Worm (Caenorhabditis elegans) whole organism, L2 larva: ENCODE data around the gene rbm-42.

Experiments used
- C34F6.9 ChIP-seq: fragments of 150-350 bp; optimal IDR thresholded peaks from 2 replicates; lab custom pipeline; 2014; ENCODE audit warnings: missing biosample characterization, missing genetic modification characterization
- F13H6.1 ChIP-seq: sonication (generic microtip); optimal IDR thresholded peaks from 2 replicates; lab custom pipeline; 2016; ENCODE audit warnings: missing genetic modification characterization, missing compliant biosample characterization
- R02D3.7 ChIP-seq: fragments of 150-350 bp; optimal IDR thresholded peaks from 2 replicates; lab custom pipeline; 2014; ENCODE audit warnings: missing biosample characterization, missing genetic modification characterization
- Y55F3AM.14 ChIP-seq: fragments of 200-800 bp; sonication (Bioruptor generic); optimal IDR thresholded peaks from 2 replicates; lab custom pipeline; 2018; ENCODE audit warnings: mild to moderate bottlenecking, missing genetic modification characterization, missing compliant biosample characterization
- ZK546.5 ChIP-seq: sonication (generic microtip); optimal IDR thresholded peaks from 2 replicates; lab custom pipeline; 2017; ENCODE audit warnings: missing biosample characterization, missing genetic modification characterization
- alr-1 ChIP-seq: fragments of 150-350 bp; optimal IDR thresholded peaks from 2 replicates; lab custom pipeline; 2014; ENCODE audit warnings: missing biosample characterization, missing genetic modification characterization
- aly-2 ChIP-seq: fragments of 150-350 bp; optimal IDR thresholded peaks from 2 replicates; lab custom pipeline; 2014; ENCODE audit warnings: missing biosample characterization, missing genetic modification characterization
- ama-1 ChIP-seq: fragments of 150-350 bp; optimal IDR thresholded peaks from 2 replicates; lab custom pipeline; 2018; ENCODE audit warnings: inconsistent platforms
- blmp-1 ChIP-seq: sonication (generic microtip); optimal IDR thresholded peaks from 2 replicates; lab custom pipeline; 2017; ENCODE audit warnings: missing genetic modification characterization, mild to moderate bottlenecking, missing compliant biosample characterization, antibody characterized with exemption, moderate library complexity; ENCODE audit not compliant: insufficient read depth
- ceh-16 ChIP-seq: fragments of 150-350 bp; optimal IDR thresholded peaks from 2 replicates; lab custom pipeline; 2014; ENCODE audit warnings: missing biosample characterization, missing genetic modification characterization
- ceh-82 ChIP-seq: fragments of 150-350 bp; optimal IDR thresholded peaks from 2 replicates; lab custom pipeline; 2014; ENCODE audit warnings: missing biosample characterization, missing genetic modification characterization
- crh-2 ChIP-seq: sonication (generic microtip); optimal IDR thresholded peaks from 2 replicates; lab custom pipeline; 2017; ENCODE audit warnings: missing biosample characterization, missing genetic modification characterization
- egl-27 ChIP-seq: sonication (generic microtip); optimal IDR thresholded peaks from 3 replicates; lab custom pipeline; 2017; ENCODE audit warnings: missing biosample characterization, missing genetic modification reagents, missing genetic modification characterization
- elt-1 ChIP-seq: fragments of 150-350 bp; optimal IDR thresholded peaks from 2 replicates; lab custom pipeline; 2014; ENCODE audit warnings: missing biosample characterization, missing genetic modification characterization
- fos-1 ChIP-seq: fragments of 150-350 bp; optimal IDR thresholded peaks from 2 replicates; lab custom pipeline; 2014; ENCODE audit warnings: missing biosample characterization, missing genetic modification characterization
- gmeb-1 ChIP-seq: fragments of 150-350 bp; optimal IDR thresholded peaks from 2 replicates; lab custom pipeline; 2014; ENCODE audit warnings: missing biosample characterization, missing genetic modification characterization
- lin-11 ChIP-seq: fragments of 150-350 bp; sonication (generic microtip); optimal IDR thresholded peaks from 2 replicates; lab custom pipeline; 2014; ENCODE audit warnings: missing biosample characterization, missing genetic modification characterization, inconsistent platforms, mixed read lengths
- lin-13 ChIP-seq: fragments of 150-350 bp; optimal IDR thresholded peaks from 2 replicates; lab custom pipeline; 2014; ENCODE audit warnings: missing biosample characterization, missing genetic modification reagents, missing genetic modification characterization
- lin-39 ChIP-seq: fragments of 150-350 bp; optimal IDR thresholded peaks from 2 replicates; lab custom pipeline; 2014; ENCODE audit warnings: missing biosample characterization, missing genetic modification reagents, missing genetic modification characterization
- lsy-2 ChIP-seq, 2 experiments: fragments of 150-350 bp in 1 of 2; sonication (generic microtip) in 1 of 2; optimal IDR thresholded peaks; 2 replicates each; lab custom pipeline; 2014 to 2017; ENCODE audit warnings: missing biosample characterization in 2 of 2, missing genetic modification characterization in 2 of 2
- mab-5 ChIP-seq: fragments of 150-350 bp; optimal IDR thresholded peaks from 2 replicates; lab custom pipeline; 2014; ENCODE audit warnings: missing biosample characterization, missing genetic modification characterization
- mbf-1 ChIP-seq: sonication (generic microtip); optimal IDR thresholded peaks from 2 replicates; lab custom pipeline; 2017; ENCODE audit warnings: missing biosample characterization, missing genetic modification characterization
- mdl-1 ChIP-seq, 2 experiments: fragments of 150-350 bp in 1 of 2; sonication (generic microtip) in 1 of 2; optimal IDR thresholded peaks; 2 replicates each; lab custom pipeline; 2017; ENCODE audit warnings: missing biosample characterization in 2 of 2, missing genetic modification characterization in 2 of 2
- nhr-10 ChIP-seq: sonication (generic microtip); optimal IDR thresholded peaks from 2 replicates; lab custom pipeline; 2017; ENCODE audit warnings: missing biosample characterization, missing genetic modification characterization
- nhr-11 ChIP-seq: fragments of 150-350 bp; optimal IDR thresholded peaks from 2 replicates; lab custom pipeline; 2014; ENCODE audit warnings: missing biosample characterization, missing genetic modification characterization
- nhr-12 ChIP-seq: fragments of 150-350 bp; optimal IDR thresholded peaks from 2 replicates; lab custom pipeline; 2014; ENCODE audit warnings: missing biosample characterization, missing genetic modification characterization
- nhr-129 ChIP-seq: fragments of 150-350 bp; optimal IDR thresholded peaks from 2 replicates; lab custom pipeline; 2014; ENCODE audit warnings: missing biosample characterization, missing genetic modification characterization
- nhr-21 ChIP-seq: fragments of 150-350 bp; optimal IDR thresholded peaks from 2 replicates; lab custom pipeline; 2014; ENCODE audit warnings: missing biosample characterization, missing genetic modification characterization
- nhr-23 ChIP-seq: fragments of 150-350 bp; optimal IDR thresholded peaks from 2 replicates; lab custom pipeline; 2014; ENCODE audit warnings: missing biosample characterization, missing genetic modification reagents, missing genetic modification characterization
- nhr-237 ChIP-seq: fragments of 150-350 bp; optimal IDR thresholded peaks from 2 replicates; lab custom pipeline; 2014; ENCODE audit warnings: missing biosample characterization, missing genetic modification characterization
- nhr-25 ChIP-seq: fragments of 150-350 bp; sonication (generic microtip); optimal IDR thresholded peaks from 3 replicates; lab custom pipeline; 2014; ENCODE audit warnings: missing biosample characterization, missing genetic modification characterization
- nhr-6 ChIP-seq: fragments of 150-350 bp; optimal IDR thresholded peaks from 2 replicates; lab custom pipeline; 2014; ENCODE audit warnings: missing biosample characterization, missing genetic modification characterization
- nhr-77 ChIP-seq: fragments of 150-350 bp; optimal IDR thresholded peaks from 2 replicates; lab custom pipeline; 2014; ENCODE audit warnings: missing biosample characterization, missing genetic modification characterization
- peb-1 ChIP-seq: fragments of 150-350 bp; optimal IDR thresholded peaks from 2 replicates; lab custom pipeline; 2014; ENCODE audit warnings: missing biosample characterization, missing genetic modification characterization
- sem-4 ChIP-seq: fragments of 150-350 bp; optimal IDR thresholded peaks from 2 replicates; lab custom pipeline; 2014; ENCODE audit warnings: missing biosample characterization, missing genetic modification reagents, missing genetic modification characterization
- skn-1 ChIP-seq: sonication (generic microtip); optimal IDR thresholded peaks from 2 replicates; lab custom pipeline; 2017; ENCODE audit warnings: missing biosample characterization, missing genetic modification characterization
- sma-3 ChIP-seq: sonication (generic microtip); optimal IDR thresholded peaks from 2 replicates; lab custom pipeline; 2016; ENCODE audit warnings: missing genetic modification reagents, missing genetic modification characterization, missing compliant biosample characterization
- sma-9 ChIP-seq, 2 experiments: fragments of 150-350 bp in 1 of 2; sonication (generic microtip) in 1 of 2; optimal IDR thresholded peaks; 2 replicates each; lab custom pipeline; 2014 to 2016; ENCODE audit warnings: missing genetic modification characterization in 2 of 2, mild to moderate bottlenecking in 1 of 2, missing biosample characterization in 1 of 2, missing compliant biosample characterization in 1 of 2, missing genetic modification reagents in 1 of 2, moderate library complexity in 1 of 2
- snpc-4 ChIP-seq: fragments of 150-350 bp; optimal IDR thresholded peaks from 2 replicates; lab custom pipeline; 2014; ENCODE audit warnings: missing biosample characterization, missing genetic modification characterization
- unc-55 ChIP-seq: fragments of 150-350 bp; sonication (generic microtip); optimal IDR thresholded peaks from 3 replicates; lab custom pipeline; 2014; ENCODE audit warnings: missing biosample characterization, missing genetic modification reagents, missing genetic modification characterization
- unc-62 ChIP-seq: fragments of 150-350 bp; optimal IDR thresholded peaks from 2 replicates; lab custom pipeline; 2014; ENCODE audit warnings: missing biosample characterization, missing genetic modification reagents, missing genetic modification characterization
- zag-1 ChIP-seq: fragments of 150-350 bp; optimal IDR thresholded peaks from 2 replicates; lab custom pipeline; 2014; ENCODE audit warnings: missing biosample characterization, missing genetic modification characterization
- ztf-1 ChIP-seq: fragments of 200-800 bp; sonication (Bioruptor generic); conservative IDR thresholded peaks from 2 replicates; pipeline ENCODE4 v1.3.6; 2022; ENCODE audit warnings: missing genetic modification characterization, missing compliant biosample characterization
- ztf-11 ChIP-seq: sonication (generic microtip); optimal IDR thresholded peaks from 2 replicates; lab custom pipeline; 2017; ENCODE audit warnings: missing biosample characterization, missing genetic modification characterization
- ztf-4 ChIP-seq: fragments of 150-350 bp; optimal IDR thresholded peaks from 2 replicates; lab custom pipeline; 2014; ENCODE audit warnings: missing biosample characterization, missing genetic modification characterization

Gene rbm-42

DNA sequence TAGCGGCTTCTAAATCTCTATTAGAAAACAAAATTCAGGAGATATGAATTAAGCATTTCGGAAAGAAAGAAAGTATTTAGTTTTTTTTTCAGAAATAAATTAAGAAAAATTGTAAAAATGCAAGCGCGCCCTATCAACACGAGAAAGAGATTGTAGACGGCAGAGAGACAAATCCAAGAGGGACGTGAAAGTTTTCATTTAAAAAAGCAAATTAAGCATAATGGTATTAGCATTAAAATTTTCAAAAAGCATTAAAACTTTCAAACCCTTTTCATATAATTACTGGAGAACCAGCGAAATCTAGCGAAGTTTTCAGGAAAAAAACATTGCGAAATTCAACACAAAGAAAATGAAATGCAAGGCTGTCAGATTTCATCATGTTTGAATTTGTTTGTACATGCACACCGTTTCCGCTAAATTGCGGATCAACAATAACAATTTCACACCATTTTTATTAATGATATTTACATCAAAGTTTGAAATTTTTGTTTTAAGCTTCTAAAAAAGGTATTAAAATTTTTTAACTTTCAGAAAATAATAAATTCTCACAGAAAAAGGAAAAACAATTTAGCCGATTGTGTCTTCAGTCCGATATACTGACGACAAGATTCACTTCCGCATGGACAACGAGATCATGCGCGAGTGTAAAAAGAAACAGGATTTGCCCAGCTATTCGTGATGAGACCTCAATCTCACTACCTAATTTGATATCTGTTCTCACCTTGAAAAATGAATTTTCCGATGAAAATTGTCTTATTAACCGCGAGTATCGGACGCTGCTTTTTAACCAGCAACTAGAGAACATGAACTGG is 10.0 kb upstream of the rbm-42 start, which contains the start of gene gars-1:
gars-1 (minus strand) TSS at position 808 of the 812 bp plus-strand sequence.
- TF ChIP-seq lsy-2 (tag; optimal IDR thresholded peaks at IDR 0.05; lab: Kevin White, UChicago) (peak; percentile 11 to 23), ceh-82 (tag; lab: Kevin White, UChicago) (no peak), nhr-25 (tag; lab: Kevin White, UChicago) (peak; percentile 15), nhr-6 (tag; lab: Kevin White, UChicago) (no peak), egl-27 (no peak), nhr-21 (tag; lab: Kevin White, UChicago) (no peak), sma-9 (GFP tag; optimal IDR thresholded peaks at IDR 0.05; lab: Kevin White, UChicago) (no peak), sma-9 (tag; optimal IDR thresholded peaks at IDR 0.05; lab: Kevin White, UChicago) (no peak), lin-13 (GFP tag; lab: Kevin White, UChicago) (no peak), nhr-12 (tag; lab: Kevin White, UChicago) (no peak), lin-39 (tag; lab: Kevin White, UChicago) (no peak), aly-2 (tag; lab: Kevin White, UChicago) (no peak), mab-5 (tag; lab: Kevin White, UChicago) (no peak), Y55F3AM.14 (GFP tag; lab: Kevin White, UChicago) (no peak), nhr-129 (tag; lab: Kevin White, UChicago) (peak; percentile 30), skn-1 (no peak), ztf-1 (GFP tag; lab: Robert Waterston, UW) (no peak), zag-1 (no peak), sem-4 (no peak), ama-1 (lab: Kevin White, UChicago) (peak; percentile 57), nhr-77 (tag; lab: Kevin White, UChicago) (no peak), unc-62 (no peak), gmeb-1 (tag; lab: Kevin White, UChicago) (no peak), snpc-4 (tag; lab: Kevin White, UChicago) (no peak), lin-11 (no peak), fos-1 (tag; lab: Kevin White, UChicago) (no peak), unc-55 (peak; percentile 74), ceh-16 (tag; lab: Kevin White, UChicago) (no peak), mdl-1 (tag; optimal IDR thresholded peaks at IDR 0.05; lab: Kevin White, UChicago) (no peak), alr-1 (tag; lab: Kevin White, UChicago) (no peak), nhr-23 (tag; lab: Kevin White, UChicago) (no peak), nhr-237 (no peak), peb-1 (no peak), crh-2 (tag; lab: Kevin White, UChicago) (no peak), sma-3 (GFP tag; lab: Kevin White, UChicago) (no peak), nhr-10 (tag; lab: Kevin White, UChicago) (no peak), elt-1 (tag; lab: Kevin White, UChicago) (no peak), nhr-11 (tag; lab: Kevin White, UChicago) (no peak), ZK546.5 (tag; lab: Kevin White, UChicago) (no peak), C34F6.9 (peak; percentile 59), R02D3.7 (tag; lab: Kevin White, UChicago) (no peak), mbf-1 (no peak), F13H6.1 (tag; lab: Kevin White, UChicago) (no peak), ztf-4 (tag; lab: Kevin White, UChicago) (no peak), ztf-11 (no peak), blmp-1 (tag; lab: Kevin White, UChicago) (no peak)
